Fruit fly (Drosophila melanogaster) whole organism, wandering third instar larva: ENCODE data around the gene woc.
A peak's percentile ranks its signal among the peaks of the same experiment; 100 is the strongest.

ENCODE experiments used
- Abd-B ChIP-seq: fragments of >200 bp; optimal IDR thresholded peaks from 2 replicates; lab custom pipeline; 2017; ENCODE audit warnings: missing biosample characterization, missing genetic modification characterization
- CG32264 ChIP-seq: fragments of 200-800 bp; sonication (Bioruptor generic); optimal IDR thresholded peaks from 2 replicates; lab custom pipeline; 2016; ENCODE audit warnings: missing biosample characterization, missing genetic modification characterization
- CG9705 ChIP-seq: fragments of 200-800 bp; sonication (Bioruptor generic); optimal IDR thresholded peaks from 2 replicates; lab custom pipeline; 2018; ENCODE audit warnings: missing biosample characterization, mild to moderate bottlenecking, missing genetic modification characterization
- CrebA ChIP-seq: fragments of 200-800 bp; sonication (Bioruptor generic); optimal IDR thresholded peaks from 2 replicates; lab custom pipeline; 2016; ENCODE audit warnings: missing biosample characterization, mild to moderate bottlenecking, missing genetic modification characterization, borderline replicate concordance
- Dfd ChIP-seq: fragments of >200 bp; optimal IDR thresholded peaks from 2 replicates; lab custom pipeline; 2017; ENCODE audit warnings: missing biosample characterization, missing genetic modification characterization
- Dif ChIP-seq: fragments of 200-275, 200-300 bp; sonication (Bioruptor generic); optimal IDR thresholded peaks from 2 replicates; lab custom pipeline; 2018; ENCODE audit warnings: missing biosample characterization, missing genetic modification characterization; ENCODE audit not compliant: partially characterized antibody
- GATAd ChIP-seq: sonication (Bioruptor generic); optimal IDR thresholded peaks from 2 replicates; lab custom pipeline; 2016; ENCODE audit warnings: missing biosample characterization, missing genetic modification characterization
- HLH106 ChIP-seq: fragments of 200-800 bp; optimal IDR thresholded peaks from 3 replicates; lab custom pipeline; 2019; ENCODE audit warnings: missing biosample characterization, mild to moderate bottlenecking, missing genetic modification characterization, moderate library complexity
- Hnf4 ChIP-seq: fragments of 200-800 bp; sonication (Bioruptor generic); optimal IDR thresholded peaks from 2 replicates; lab custom pipeline; 2016; ENCODE audit warnings: missing biosample characterization, mild to moderate bottlenecking, missing genetic modification characterization
- Hr78 ChIP-seq: fragments of >200 bp; optimal IDR thresholded peaks from 2 replicates; lab custom pipeline; 2017; ENCODE audit warnings: missing biosample characterization, missing genetic modification characterization
- Hr83 ChIP-seq: fragments of 200-300 bp; sonication (Bioruptor generic); optimal IDR thresholded peaks from 2 replicates; lab custom pipeline; 2016; ENCODE audit warnings: missing biosample characterization, mild to moderate bottlenecking, missing genetic modification characterization, moderate library complexity; ENCODE audit not compliant: poor library complexity, severe bottlenecking
- Mio ChIP-seq: sonication (Bioruptor generic); optimal IDR thresholded peaks from 2 replicates; lab custom pipeline; 2016; ENCODE audit warnings: missing biosample characterization, missing genetic modification characterization
- Myc ChIP-seq: fragments of >200 bp; optimal IDR thresholded peaks from 2 replicates; lab custom pipeline; 2017
- N ChIP-seq: fragments of >200 bp; optimal IDR thresholded peaks from 2 replicates; lab custom pipeline; 2018; ENCODE audit warnings: missing biosample characterization, missing external identifiers, missing genetic modification characterization
- OdsH ChIP-seq: fragments of 200-800 bp; sonication (Bioruptor generic); optimal IDR thresholded peaks from 2 replicates; lab custom pipeline; 2016; ENCODE audit warnings: missing biosample characterization, mild to moderate bottlenecking, missing genetic modification characterization
- Rel ChIP-seq, 2 experiments: fragments of 200-800 bp; sonication (Bioruptor generic) in 1 of 2; optimal IDR thresholded peaks; 2 replicates in 1 of 2; 3 replicates in 1 of 2; lab custom pipeline; 2016 to 2019; ENCODE audit warnings: mild to moderate bottlenecking in 2 of 2, missing biosample characterization in 2 of 2, missing genetic modification characterization in 2 of 2, moderate library complexity in 1 of 2
- Vsx2 ChIP-seq: fragments of 200-300, 225-300 bp; sonication (Bioruptor generic); optimal IDR thresholded peaks from 2 replicates; lab custom pipeline; 2018; ENCODE audit warnings: missing biosample characterization, missing genetic modification characterization; ENCODE audit not compliant: partially characterized antibody
- br ChIP-seq: fragments of 200-800 bp; sonication (Bioruptor generic); optimal IDR thresholded peaks from 2 replicates; lab custom pipeline; 2016; ENCODE audit warnings: missing biosample characterization, missing genetic modification characterization
- brk ChIP-seq: fragments of 200-800 bp; sonication (Bioruptor generic); optimal IDR thresholded peaks from 2 replicates; lab custom pipeline; 2016; ENCODE audit warnings: missing biosample characterization, mild to moderate bottlenecking, missing genetic modification characterization
- dmrt93B ChIP-seq: fragments of 200-800 bp; sonication (Bioruptor generic); optimal IDR thresholded peaks from 2 replicates; lab custom pipeline; 2018; ENCODE audit warnings: missing biosample characterization, mild to moderate bottlenecking, missing genetic modification characterization
- dsf ChIP-seq: sonication (Bioruptor generic); optimal IDR thresholded peaks from 2 replicates; lab custom pipeline; 2016; ENCODE audit warnings: missing biosample characterization, missing genetic modification characterization, borderline replicate concordance
- ey ChIP-seq: fragments of 200-800 bp; sonication (Bioruptor generic); optimal IDR thresholded peaks from 2 replicates; lab custom pipeline; 2016; ENCODE audit warnings: missing biosample characterization, missing genetic modification characterization
- foxo ChIP-seq, 2 experiments: fragments of 200-800 bp; sonication (Bioruptor generic); optimal IDR thresholded peaks; 2 replicates in 1 of 2; 3 replicates in 1 of 2; lab custom pipeline; 2016 to 2017; ENCODE audit warnings: missing biosample characterization in 2 of 2, missing genetic modification characterization in 2 of 2
- fru ChIP-seq: fragments of 200-800 bp; sonication (Bioruptor generic); optimal IDR thresholded peaks from 3 replicates; lab custom pipeline; 2016; ENCODE audit warnings: missing biosample characterization, mild to moderate bottlenecking, missing genetic modification characterization
- h ChIP-seq: fragments of 200-800 bp; sonication (Bioruptor generic); optimal IDR thresholded peaks from 3 replicates; lab custom pipeline; 2016; ENCODE audit warnings: missing biosample characterization, mild to moderate bottlenecking, missing genetic modification characterization
- jim ChIP-seq: fragments of 175-275, 200-325 bp; sonication (Bioruptor generic); optimal IDR thresholded peaks from 2 replicates; lab custom pipeline; 2016; ENCODE audit warnings: missing biosample characterization, mild to moderate bottlenecking, missing genetic modification characterization
- lola ChIP-seq: fragments of >200 bp; optimal IDR thresholded peaks from 2 replicates; lab custom pipeline; 2017; ENCODE audit warnings: missing biosample characterization, missing genetic modification characterization
- pan ChIP-seq: fragments of >200 bp; optimal IDR thresholded peaks from 2 replicates; lab custom pipeline; 2017
- psq ChIP-seq: fragments of 200-800 bp; sonication (Bioruptor generic); optimal IDR thresholded peaks from 3 replicates; lab custom pipeline; 2017; ENCODE audit warnings: missing biosample characterization, mild to moderate bottlenecking, missing genetic modification characterization, moderate library complexity
- rgr ChIP-seq: fragments of 200-800 bp; sonication (Bioruptor generic); optimal IDR thresholded peaks from 3 replicates; lab custom pipeline; 2016; ENCODE audit warnings: missing biosample characterization, mild to moderate bottlenecking, missing genetic modification characterization
- sage ChIP-seq: fragments of 200-800 bp; sonication (Bioruptor generic); optimal IDR thresholded peaks from 2 replicates; lab custom pipeline; 2016; ENCODE audit warnings: missing biosample characterization, mild to moderate bottlenecking, missing genetic modification characterization
- sv ChIP-seq: fragments of 200-800 bp; sonication (Bioruptor generic); optimal IDR thresholded peaks from 3 replicates; lab custom pipeline; 2016; ENCODE audit warnings: missing biosample characterization, missing genetic modification characterization
- tai ChIP-seq: sonication (Bioruptor generic); optimal IDR thresholded peaks from 2 replicates; lab custom pipeline; 2016; ENCODE audit warnings: missing biosample characterization, missing genetic modification characterization
- usp ChIP-seq: fragments of >200 bp; optimal IDR thresholded peaks from 2 replicates; lab custom pipeline; 2017; ENCODE audit warnings: missing biosample characterization, missing genetic modification characterization
- woc ChIP-seq: sonication (Bioruptor generic); optimal IDR thresholded peaks from 2 replicates; lab custom pipeline; 2016; ENCODE audit warnings: missing biosample characterization, mild to moderate bottlenecking, missing genetic modification characterization

The woc gene

dm6 chr3R:27245401-27245757 is 18.5 kb downstream of the woc start:
- TF ChIP-seq rgr (GFP tag; lab: Kevin White, UChicago) (peak; percentile 8), woc (no peak), usp (no peak), foxo (GFP tag; optimal IDR thresholded peaks at IDR 0.05; lab: Kevin White, UChicago) (peak in 1 of 2 experiments; percentile 18), N (GFP tag; lab: Kevin White, UChicago) (no peak)

dm6 chr3R:27244742-27245400 is 19.0 kb downstream of the woc start, which contains the start of gene CG18766:
TSS of gene CG18766 (minus strand) at chr3R:27245249.
- TF ChIP-seq HLH106 (tag; lab: Kevin White, UChicago) (peak; percentile 20), jim (GFP tag; lab: Kevin White, UChicago) (no peak), Myc (no peak), Vsx2 (GFP tag; lab: Kevin White, UChicago) (peak; percentile 21), dmrt93B (GFP tag; lab: Kevin White, UChicago) (no peak), Hr83 (GFP tag; lab: Kevin White, UChicago) (peak; percentile 79), Hnf4 (no peak), fru (GFP tag; lab: Kevin White, UChicago) (peak; percentile 6), psq (GFP tag; lab: Kevin White, UChicago) (peak; percentile 33), CG32264 (GFP tag; lab: Kevin White, UChicago) (no peak), foxo (GFP tag; optimal IDR thresholded peaks at IDR 0.05; lab: Kevin White, UChicago) (peak in 1 of 2 experiments; percentile 49), Dif (GFP tag; lab: Kevin White, UChicago) (peak; percentile 66), h (GFP tag; lab: Kevin White, UChicago) (peak; percentile 31), pan (lab: Kevin White, UChicago) (no peak), rgr (GFP tag; lab: Kevin White, UChicago) (peak; percentile 31), lola (GFP tag; lab: Kevin White, UChicago) (no peak), Rel (GFP tag; optimal IDR thresholded peaks at IDR 0.05; lab: Kevin White, UChicago) (peak; percentile 50), Rel (tag; optimal IDR thresholded peaks at IDR 0.05; lab: Kevin White, UChicago) (peak; percentile 67), br (GFP tag; lab: Kevin White, UChicago) (peak; percentile 13), N (GFP tag; lab: Kevin White, UChicago) (peak; percentile 32), OdsH (GFP tag; lab: Kevin White, UChicago) (peak; percentile 3), sv (GFP tag; lab: Kevin White, UChicago) (no peak), Abd-B (GFP tag; lab: Kevin White, UChicago) (no peak), Hr78 (GFP tag; lab: Kevin White, UChicago) (no peak), ey (GFP tag; lab: Kevin White, UChicago) (peak; percentile 32)

- TF ChIP-seq N (GFP tag; lab: Kevin White, UChicago): no peak
- no peak for TF ChIP-seq CG9705 (GFP tag; lab: Kevin White, UChicago)
- TF ChIP-seq sv (GFP tag; lab: Kevin White, UChicago): no peak
- no peak for TF ChIP-seq OdsH (GFP tag; lab: Kevin White, UChicago)
- TF ChIP-seq Hnf4: no peak
- TF ChIP-seq Dif (GFP tag; lab: Kevin White, UChicago): no peak
- TF ChIP-seq Dfd (GFP tag; lab: Kevin White, UChicago): no peak
- TF ChIP-seq woc: no peak
- TF ChIP-seq Mio (GFP tag; lab: Kevin White, UChicago): no peak
- no peak for TF ChIP-seq h (GFP tag; lab: Kevin White, UChicago)
- TF ChIP-seq CrebA: no peak
- TF ChIP-seq Hr83 (GFP tag; lab: Kevin White, UChicago): no peak
- TF ChIP-seq Vsx2 (GFP tag; lab: Kevin White, UChicago): no peak
- no peak for TF ChIP-seq pan (lab: Kevin White, UChicago)
- TF ChIP-seq Hr78 (GFP tag; lab: Kevin White, UChicago): no peak
- no peak for TF ChIP-seq dsf (GFP tag; lab: Kevin White, UChicago)
Measured at dm6 chr3R:27244412-27244741, 19.5 kb downstream of the woc start.

dm6 chr3R:27240967-27241366 is 22.9 kb downstream of the woc start, which contains the start of gene CG17991:
TSS of gene CG17991 (plus strand) at chr3R:27241267.
- no peak for TF ChIP-seq jim (GFP tag; lab: Kevin White, UChicago)
- no peak for TF ChIP-seq sage (GFP tag; lab: Kevin White, UChicago)
- no peak for TF ChIP-seq HLH106 (tag; lab: Kevin White, UChicago)
- no peak for TF ChIP-seq brk (GFP tag; lab: Kevin White, UChicago)
- TF ChIP-seq GATAd (GFP tag; lab: Kevin White, UChicago): no peak
- TF ChIP-seq N (GFP tag; lab: Kevin White, UChicago): no peak
- no peak for TF ChIP-seq dsf (GFP tag; lab: Kevin White, UChicago)
- TF ChIP-seq ey (GFP tag; lab: Kevin White, UChicago): no peak
- no peak for TF ChIP-seq tai (GFP tag; lab: Kevin White, UChicago)
- no peak for TF ChIP-seq CrebA
- TF ChIP-seq Dif (GFP tag; lab: Kevin White, UChicago): no peak
- TF ChIP-seq woc: no peak
